Worm (Caenorhabditis elegans): Measurements from ENCODE around the gene clec-190.
"Not testable (repeated sequence)": the region's sequence is repeated elsewhere in the genome, so short reads cannot be mapped to it uniquely, and the experiment has no call there.

The clec-190 gene

DNA sequence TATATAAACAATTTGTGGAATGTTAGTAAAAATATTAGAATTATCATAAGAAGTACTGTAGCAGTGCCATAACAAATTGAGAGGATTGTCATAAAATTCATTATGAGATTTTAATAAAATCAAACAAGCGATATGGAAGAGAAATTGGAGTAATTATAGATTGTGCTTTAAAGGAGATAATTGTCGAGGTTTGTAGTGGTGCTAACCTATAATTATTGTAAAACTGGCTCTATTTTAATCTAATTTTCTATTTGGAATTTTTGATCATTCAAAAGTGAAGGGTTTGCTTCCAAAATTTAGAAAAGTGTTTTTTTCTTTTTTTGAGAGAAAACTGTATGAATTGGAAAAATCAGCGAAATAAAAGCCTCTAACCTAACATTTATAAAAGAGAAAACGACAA, 14.9 kb upstream of the clec-190 start, which contains the start of gene srg-51:
srg-51 (minus strand) TSS at position 101 of the 400 bp plus-strand sequence.
- TF ChIP-seq pqm-1 (tag; optimal IDR thresholded peaks at IDR 0.05) (no peak), nhr-28 (tag; optimal IDR thresholded peaks at IDR 0.05) (no peak), nhr-237 (tag; optimal IDR thresholded peaks at IDR 0.05) (no peak), mef-2 (tag; optimal IDR thresholded peaks at IDR 0.05) (no peak), xbp-1 (tag; optimal IDR thresholded peaks at IDR 0.05) (no peak), rnt-1 (tag; optimal IDR thresholded peaks at IDR 0.05) (no peak), ceh-82 (tag; optimal IDR thresholded peaks at IDR 0.05) (no peak), nhr-20 (tag; optimal IDR thresholded peaks at IDR 0.05) (no peak), C34B4.2 (tag; optimal IDR thresholded peaks at IDR 0.05) (no peak), lin-39 (tag; optimal IDR thresholded peaks at IDR 0.05) (no peak), C04F5.9 (tag; optimal IDR thresholded peaks at IDR 0.05) (no peak), sox-4 (tag; optimal IDR thresholded peaks at IDR 0.05) (no peak), lin-13 (GFP tag; optimal IDR thresholded peaks at IDR 0.05) (no peak), dpl-1 (GFP tag; optimal IDR thresholded peaks at IDR 0.05) (no peak), unc-98 (GFP tag; IDR thresholded peaks at IDR 0.05) (no peak), grh-1 (GFP tag; IDR thresholded peaks at IDR 0.05) (no peak), efl-3 (GFP tag; optimal IDR thresholded peaks at IDR 0.05) (no peak), nhr-77 (tag; optimal IDR thresholded peaks at IDR 0.05) (no peak)

DNA sequence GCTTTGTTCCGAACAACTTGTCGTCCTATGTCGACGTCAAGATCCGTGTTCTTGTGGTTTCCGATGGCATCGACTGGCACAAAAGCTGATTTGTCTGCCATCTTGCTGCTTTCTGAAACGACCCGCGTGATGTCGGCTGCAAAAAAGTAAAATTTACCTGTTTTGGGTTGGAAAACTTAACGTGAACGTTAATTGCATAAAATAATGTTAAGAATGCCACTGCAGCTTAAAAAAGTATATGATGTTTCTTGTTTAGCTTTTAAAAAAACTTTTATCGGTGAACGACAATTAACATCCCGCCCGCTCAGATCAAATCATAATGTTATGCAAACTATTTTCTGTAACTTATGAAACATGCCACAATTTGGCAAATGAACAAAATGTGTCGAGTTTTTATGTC, 8.0 kb upstream of the clec-190 start, which contains the start of gene M199.8:
M199.8 (minus strand) TSS at position 101 of the 400 bp plus-strand sequence.
- not testable (repeated sequence) for TF ChIP-seq ceh-82, blmp-1, swsn-7 (tag; optimal IDR thresholded peaks at IDR 0.05)

DNA sequence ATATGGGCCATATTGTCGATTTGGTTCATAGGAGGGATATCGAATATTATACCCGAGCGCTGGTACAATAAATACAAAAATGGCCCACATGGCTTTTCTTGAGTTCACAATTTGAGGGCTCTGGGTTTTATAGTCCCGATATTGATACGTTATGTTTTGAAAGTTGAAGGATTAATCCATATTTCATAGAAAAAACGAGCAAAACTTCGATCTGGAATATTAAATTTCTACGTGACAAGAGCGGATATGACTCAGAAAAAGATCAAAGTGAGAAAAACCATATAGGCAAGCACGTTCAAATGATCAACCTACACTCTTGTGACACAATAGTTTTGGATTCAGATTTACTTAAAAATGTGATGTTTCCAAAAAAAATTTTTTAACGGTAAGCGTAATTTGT, 5.8 kb upstream of the clec-190 start, which contains the start of gene col-135:
col-135 (minus strand) TSS at position 101 of the 400 bp plus-strand sequence.
- no peak for TF ChIP-seq ets-5 (GFP tag; IDR thresholded peaks at IDR 0.05)
- TF ChIP-seq irx-1 (tag; optimal IDR thresholded peaks at IDR 0.05): no peak
- TF ChIP-seq ztf-11 (tag; optimal IDR thresholded peaks at IDR 0.05): no peak
- TF ChIP-seq unc-130 (tag; optimal IDR thresholded peaks at IDR 0.05): no peak
- no peak for TF ChIP-seq snpc-4 (tag; optimal IDR thresholded peaks at IDR 0.05)
- no peak for TF ChIP-seq nhr-90 (tag; optimal IDR thresholded peaks at IDR 0.05; ENCODE audit: poor library complexity)
- TF ChIP-seq ama-1 (optimal IDR thresholded peaks at IDR 0.05): no peak

DNA sequence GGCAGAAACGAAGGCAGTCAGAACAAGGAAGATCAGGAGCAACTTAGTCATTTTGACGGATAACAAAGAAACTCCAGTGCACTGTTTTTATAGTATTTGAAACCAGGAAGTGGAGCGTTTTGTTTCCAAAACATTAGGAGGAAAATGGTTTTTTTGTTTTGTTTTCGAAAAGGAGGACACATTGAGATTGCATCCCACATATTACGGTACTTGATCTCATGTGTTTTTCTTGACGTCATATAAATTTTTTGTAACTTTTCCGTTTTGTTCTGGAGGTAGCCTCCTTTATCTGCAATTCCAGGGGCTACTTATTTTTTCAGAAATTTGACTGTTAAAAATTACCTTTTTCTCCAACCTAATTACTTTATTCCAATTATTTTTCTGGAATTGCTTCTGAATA, 1.8 kb upstream of the clec-190 start, which contains the start of gene M199.9:
M199.9 (minus strand) TSS at position 101 of the 400 bp plus-strand sequence.
- no peak for TF ChIP-seq blmp-1 (tag; optimal IDR thresholded peaks at IDR 0.05)
- TF ChIP-seq grh-1 (GFP tag; IDR thresholded peaks at IDR 0.05): no peak
- TF ChIP-seq nhr-28 (tag; optimal IDR thresholded peaks at IDR 0.05): no peak
- no peak for TF ChIP-seq unc-98 (GFP tag; IDR thresholded peaks at IDR 0.05)
- TF ChIP-seq jun-1 (tag; optimal IDR thresholded peaks at IDR 0.05): no peak
- TF ChIP-seq sup-37 (GFP tag; optimal IDR thresholded peaks at IDR 0.05): no peak

DNA sequence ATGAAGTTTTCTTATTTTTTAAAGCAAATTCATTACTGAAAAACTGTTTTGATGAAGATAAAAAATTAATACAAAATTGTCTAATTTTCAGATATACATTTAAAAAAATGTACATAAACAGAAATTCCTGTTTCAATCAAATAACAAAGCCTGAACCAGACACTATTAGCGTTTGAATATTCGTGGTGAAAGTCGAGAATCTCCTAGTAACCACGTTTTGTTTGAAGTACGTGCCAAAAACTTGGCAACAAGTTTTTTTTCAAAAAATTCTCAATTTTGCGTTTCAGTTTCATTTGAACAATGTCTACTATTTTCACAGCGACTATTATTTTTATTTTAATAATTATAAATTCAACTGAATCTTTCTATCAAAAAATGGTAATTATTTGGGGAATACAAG, 3.0 kb downstream of the clec-190 start, which contains the start of gene M199.7:
M199.7 (plus strand) TSS at position 301 of the 400 bp plus-strand sequence.
- TF ChIP-seq ceh-88 (GFP tag; IDR thresholded peaks at IDR 0.05) (no peak), fos-1 (tag; optimal IDR thresholded peaks at IDR 0.05) (no peak), sup-37 (GFP tag; optimal IDR thresholded peaks at IDR 0.05) (no peak), C34B4.2 (tag; optimal IDR thresholded peaks at IDR 0.05) (no peak), alr-1 (tag; optimal IDR thresholded peaks at IDR 0.05; ENCODE audit: borderline replicate concordance) (no peak), efl-1 (optimal IDR thresholded peaks at IDR 0.05) (no peak), efl-1 (GFP tag; optimal IDR thresholded peaks at IDR 0.05 in 1 of 2) (no peak), pax-3 (tag; optimal IDR thresholded peaks at IDR 0.05) (no peak), aha-1 (tag; optimal IDR thresholded peaks at IDR 0.05) (no peak), vab-15 (tag; optimal IDR thresholded peaks at IDR 0.05) (no peak), ces-1 (GFP tag; optimal IDR thresholded peaks at IDR 0.05) (no peak), unc-130 (tag; optimal IDR thresholded peaks at IDR 0.05) (no peak), zip-4 (GFP tag; optimal IDR thresholded peaks at IDR 0.05) (no peak)
